Worm (Caenorhabditis elegans) whole organism, L2 larva: ENCODE measurements around the gene W10C6.2.

Experiments
- C34F6.9 ChIP-seq: fragments of 150-350 bp; optimal IDR thresholded peaks from 2 replicates; lab custom pipeline; 2014; ENCODE audit warnings: missing biosample characterization, missing genetic modification characterization
- F13H6.1 ChIP-seq: sonication (generic microtip); optimal IDR thresholded peaks from 2 replicates; lab custom pipeline; 2016; ENCODE audit warnings: missing genetic modification characterization, missing compliant biosample characterization
- R02D3.7 ChIP-seq: fragments of 150-350 bp; optimal IDR thresholded peaks from 2 replicates; lab custom pipeline; 2014; ENCODE audit warnings: missing biosample characterization, missing genetic modification characterization
- Y55F3AM.14 ChIP-seq: fragments of 200-800 bp; sonication (Bioruptor generic); optimal IDR thresholded peaks from 2 replicates; lab custom pipeline; 2018; ENCODE audit warnings: mild to moderate bottlenecking, missing genetic modification characterization, missing compliant biosample characterization
- ZK546.5 ChIP-seq: sonication (generic microtip); optimal IDR thresholded peaks from 2 replicates; lab custom pipeline; 2017; ENCODE audit warnings: missing biosample characterization, missing genetic modification characterization
- alr-1 ChIP-seq: fragments of 150-350 bp; optimal IDR thresholded peaks from 2 replicates; lab custom pipeline; 2014; ENCODE audit warnings: missing biosample characterization, missing genetic modification characterization
- aly-2 ChIP-seq: fragments of 150-350 bp; optimal IDR thresholded peaks from 2 replicates; lab custom pipeline; 2014; ENCODE audit warnings: missing biosample characterization, missing genetic modification characterization
- ama-1 ChIP-seq: fragments of 150-350 bp; optimal IDR thresholded peaks from 2 replicates; lab custom pipeline; 2018; ENCODE audit warnings: inconsistent platforms
- blmp-1 ChIP-seq: sonication (generic microtip); optimal IDR thresholded peaks from 2 replicates; lab custom pipeline; 2017; ENCODE audit warnings: missing genetic modification characterization, mild to moderate bottlenecking, missing compliant biosample characterization, antibody characterized with exemption, moderate library complexity; ENCODE audit not compliant: insufficient read depth
- ceh-16 ChIP-seq: fragments of 150-350 bp; optimal IDR thresholded peaks from 2 replicates; lab custom pipeline; 2014; ENCODE audit warnings: missing biosample characterization, missing genetic modification characterization
- ceh-82 ChIP-seq: fragments of 150-350 bp; optimal IDR thresholded peaks from 2 replicates; lab custom pipeline; 2014; ENCODE audit warnings: missing biosample characterization, missing genetic modification characterization
- crh-2 ChIP-seq: sonication (generic microtip); optimal IDR thresholded peaks from 2 replicates; lab custom pipeline; 2017; ENCODE audit warnings: missing biosample characterization, missing genetic modification characterization
- dmd-4 ChIP-seq: sonication (generic microtip); optimal IDR thresholded peaks from 2 replicates; lab custom pipeline; 2017; ENCODE audit warnings: missing biosample characterization, missing genetic modification characterization
- egl-27 ChIP-seq: sonication (generic microtip); optimal IDR thresholded peaks from 3 replicates; lab custom pipeline; 2017; ENCODE audit warnings: missing biosample characterization, missing genetic modification reagents, missing genetic modification characterization
- elt-1 ChIP-seq: fragments of 150-350 bp; optimal IDR thresholded peaks from 2 replicates; lab custom pipeline; 2014; ENCODE audit warnings: missing biosample characterization, missing genetic modification characterization
- fos-1 ChIP-seq: fragments of 150-350 bp; optimal IDR thresholded peaks from 2 replicates; lab custom pipeline; 2014; ENCODE audit warnings: missing biosample characterization, missing genetic modification characterization
- gmeb-1 ChIP-seq: fragments of 150-350 bp; optimal IDR thresholded peaks from 2 replicates; lab custom pipeline; 2014; ENCODE audit warnings: missing biosample characterization, missing genetic modification characterization
- lin-11 ChIP-seq: fragments of 150-350 bp; sonication (generic microtip); optimal IDR thresholded peaks from 2 replicates; lab custom pipeline; 2014; ENCODE audit warnings: missing biosample characterization, missing genetic modification characterization, inconsistent platforms, mixed read lengths
- lin-13 ChIP-seq: fragments of 150-350 bp; optimal IDR thresholded peaks from 2 replicates; lab custom pipeline; 2014; ENCODE audit warnings: missing biosample characterization, missing genetic modification reagents, missing genetic modification characterization
- lin-39 ChIP-seq: fragments of 150-350 bp; optimal IDR thresholded peaks from 2 replicates; lab custom pipeline; 2014; ENCODE audit warnings: missing biosample characterization, missing genetic modification reagents, missing genetic modification characterization
- lsy-2 ChIP-seq, 2 experiments: fragments of 150-350 bp in 1 of 2; sonication (generic microtip) in 1 of 2; optimal IDR thresholded peaks; 2 replicates each; lab custom pipeline; 2014 to 2017; ENCODE audit warnings: missing biosample characterization in 2 of 2, missing genetic modification characterization in 2 of 2
- mab-5 ChIP-seq: fragments of 150-350 bp; optimal IDR thresholded peaks from 2 replicates; lab custom pipeline; 2014; ENCODE audit warnings: missing biosample characterization, missing genetic modification characterization
- mbf-1 ChIP-seq: sonication (generic microtip); optimal IDR thresholded peaks from 2 replicates; lab custom pipeline; 2017; ENCODE audit warnings: missing biosample characterization, missing genetic modification characterization
- mdl-1 ChIP-seq, 2 experiments: fragments of 150-350 bp in 1 of 2; sonication (generic microtip) in 1 of 2; optimal IDR thresholded peaks; 2 replicates each; lab custom pipeline; 2017; ENCODE audit warnings: missing biosample characterization in 2 of 2, missing genetic modification characterization in 2 of 2
- nhr-10 ChIP-seq: sonication (generic microtip); optimal IDR thresholded peaks from 2 replicates; lab custom pipeline; 2017; ENCODE audit warnings: missing biosample characterization, missing genetic modification characterization
- nhr-11 ChIP-seq: fragments of 150-350 bp; optimal IDR thresholded peaks from 2 replicates; lab custom pipeline; 2014; ENCODE audit warnings: missing biosample characterization, missing genetic modification characterization
- nhr-12 ChIP-seq: fragments of 150-350 bp; optimal IDR thresholded peaks from 2 replicates; lab custom pipeline; 2014; ENCODE audit warnings: missing biosample characterization, missing genetic modification characterization
- nhr-129 ChIP-seq: fragments of 150-350 bp; optimal IDR thresholded peaks from 2 replicates; lab custom pipeline; 2014; ENCODE audit warnings: missing biosample characterization, missing genetic modification characterization
- nhr-21 ChIP-seq: fragments of 150-350 bp; optimal IDR thresholded peaks from 2 replicates; lab custom pipeline; 2014; ENCODE audit warnings: missing biosample characterization, missing genetic modification characterization
- nhr-23 ChIP-seq: fragments of 150-350 bp; optimal IDR thresholded peaks from 2 replicates; lab custom pipeline; 2014; ENCODE audit warnings: missing biosample characterization, missing genetic modification reagents, missing genetic modification characterization
- nhr-237 ChIP-seq: fragments of 150-350 bp; optimal IDR thresholded peaks from 2 replicates; lab custom pipeline; 2014; ENCODE audit warnings: missing biosample characterization, missing genetic modification characterization
- nhr-25 ChIP-seq: fragments of 150-350 bp; sonication (generic microtip); optimal IDR thresholded peaks from 3 replicates; lab custom pipeline; 2014; ENCODE audit warnings: missing biosample characterization, missing genetic modification characterization
- nhr-6 ChIP-seq: fragments of 150-350 bp; optimal IDR thresholded peaks from 2 replicates; lab custom pipeline; 2014; ENCODE audit warnings: missing biosample characterization, missing genetic modification characterization
- nhr-77 ChIP-seq: fragments of 150-350 bp; optimal IDR thresholded peaks from 2 replicates; lab custom pipeline; 2014; ENCODE audit warnings: missing biosample characterization, missing genetic modification characterization
- peb-1 ChIP-seq: fragments of 150-350 bp; optimal IDR thresholded peaks from 2 replicates; lab custom pipeline; 2014; ENCODE audit warnings: missing biosample characterization, missing genetic modification characterization
- sem-4 ChIP-seq: fragments of 150-350 bp; optimal IDR thresholded peaks from 2 replicates; lab custom pipeline; 2014; ENCODE audit warnings: missing biosample characterization, missing genetic modification reagents, missing genetic modification characterization
- skn-1 ChIP-seq: sonication (generic microtip); optimal IDR thresholded peaks from 2 replicates; lab custom pipeline; 2017; ENCODE audit warnings: missing biosample characterization, missing genetic modification characterization
- snpc-4 ChIP-seq: fragments of 150-350 bp; optimal IDR thresholded peaks from 2 replicates; lab custom pipeline; 2014; ENCODE audit warnings: missing biosample characterization, missing genetic modification characterization
- unc-39 ChIP-seq: fragments of 150-350 bp; optimal IDR thresholded peaks from 2 replicates; lab custom pipeline; 2014; ENCODE audit warnings: missing biosample characterization, missing genetic modification characterization
- unc-55 ChIP-seq: fragments of 150-350 bp; sonication (generic microtip); optimal IDR thresholded peaks from 3 replicates; lab custom pipeline; 2014; ENCODE audit warnings: missing biosample characterization, missing genetic modification reagents, missing genetic modification characterization
- unc-62 ChIP-seq: fragments of 150-350 bp; optimal IDR thresholded peaks from 2 replicates; lab custom pipeline; 2014; ENCODE audit warnings: missing biosample characterization, missing genetic modification reagents, missing genetic modification characterization
- zag-1 ChIP-seq: fragments of 150-350 bp; optimal IDR thresholded peaks from 2 replicates; lab custom pipeline; 2014; ENCODE audit warnings: missing biosample characterization, missing genetic modification characterization
- ztf-1 ChIP-seq: fragments of 200-800 bp; sonication (Bioruptor generic); conservative IDR thresholded peaks from 2 replicates; pipeline ENCODE4 v1.3.6; 2022; ENCODE audit warnings: missing genetic modification characterization, missing compliant biosample characterization
- ztf-4 ChIP-seq: fragments of 150-350 bp; optimal IDR thresholded peaks from 2 replicates; lab custom pipeline; 2014; ENCODE audit warnings: missing biosample characterization, missing genetic modification characterization

Gene W10C6.2

DNA sequence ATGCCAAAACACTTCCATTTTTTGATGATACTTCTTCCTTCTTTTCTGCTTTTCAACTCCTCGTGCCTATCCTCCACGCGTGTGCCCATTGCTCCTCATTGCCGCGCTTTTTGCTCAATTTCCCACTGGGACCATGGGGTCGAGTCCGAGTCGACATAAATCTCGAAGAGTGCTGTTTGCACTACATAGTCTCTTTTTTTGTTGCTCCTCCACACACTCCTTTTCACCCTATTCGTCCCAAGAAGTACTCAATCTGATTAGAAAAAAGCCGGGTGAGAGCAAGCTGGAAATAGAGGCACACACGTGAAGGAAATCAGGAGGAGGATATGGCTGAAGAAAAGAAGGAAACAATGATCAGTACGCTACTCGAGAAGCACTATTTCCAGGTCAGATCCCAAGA, 20.9 kb upstream of the W10C6.2 start, which contains the start of gene arrd-6:
arrd-6 (plus strand) TSS at position 169 of the 400 bp plus-strand sequence.
- peak; percentile 10 for TF ChIP-seq nhr-129 (tag; lab: Kevin White, UChicago)
- no peak for TF ChIP-seq skn-1

- TF ChIP-seq unc-39 (tag; lab: Kevin White, UChicago) (no peak), ZK546.5 (tag; lab: Kevin White, UChicago) (no peak), mab-5 (tag; lab: Kevin White, UChicago) (no peak), ztf-1 (GFP tag; lab: Robert Waterston, UW) (no peak), nhr-23 (no peak)
- TF ChIP-seq, all 48 proteins: peak for 0
Observed at ce11 chrII:11140140-11140539, 18.4 kb upstream of the W10C6.2 start, which contains the start of gene F40F8.4. F40F8.4 (minus strand) TSS chrII:11140240.

DNA sequence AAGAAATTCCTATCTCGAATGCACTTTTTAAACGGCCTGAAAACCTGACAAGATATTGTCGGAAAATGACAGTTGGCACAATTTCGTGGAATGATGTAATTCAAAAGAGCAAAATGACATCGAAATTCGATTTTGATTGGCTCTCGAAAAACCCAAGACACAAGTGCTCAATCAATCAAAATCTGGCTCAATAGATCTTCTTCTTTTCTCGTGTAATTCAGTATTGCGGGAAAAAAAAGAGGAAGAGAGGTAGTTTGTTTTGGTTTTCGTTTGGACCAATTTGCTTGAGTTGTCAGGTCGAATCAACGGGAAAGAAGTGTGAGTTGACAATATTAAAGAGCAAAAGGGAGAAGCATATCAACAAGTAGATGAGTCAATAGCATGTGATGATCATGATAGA, 14.1 kb upstream of the W10C6.2 start:
- TF ChIP-seq F13H6.1 (tag; lab: Kevin White, UChicago) (peak; percentile 11), nhr-12 (no peak), nhr-129 (tag; lab: Kevin White, UChicago) (peak; percentile 88), gmeb-1 (tag; lab: Kevin White, UChicago) (no peak), skn-1 (no peak), lsy-2 (tag; optimal IDR thresholded peaks at IDR 0.05; lab: Kevin White, UChicago) (peak in 1 of 2 experiments; percentile 39)

- no peak for TF ChIP-seq sem-4 (tag; lab: Kevin White, UChicago)
- no peak for TF ChIP-seq nhr-11
- TF ChIP-seq egl-27 (tag; lab: Kevin White, UChicago), result no peak
- no peak for TF ChIP-seq nhr-6 (tag; lab: Kevin White, UChicago)
Observed at ce11 chrII:11134828-11135227, 13.1 kb upstream of the W10C6.2 start, which contains the start of gene F40F8.5. F40F8.5 (minus strand) TSS chrII:11134928.

- TF ChIP-seq elt-1 (no peak), skn-1 (no peak), aly-2 (tag; lab: Kevin White, UChicago) (no peak), lsy-2 (tag; optimal IDR thresholded peaks at IDR 0.05; lab: Kevin White, UChicago) (peak; percentile 18 to 77), unc-39 (tag; lab: Kevin White, UChicago) (no peak), nhr-129 (tag; lab: Kevin White, UChicago) (peak; percentile 1), blmp-1 (tag; lab: Kevin White, UChicago) (no peak), peb-1 (tag; lab: Kevin White, UChicago) (no peak), Y55F3AM.14 (GFP tag; lab: Kevin White, UChicago) (no peak), nhr-21 (tag; lab: Kevin White, UChicago) (no peak), gmeb-1 (tag; lab: Kevin White, UChicago) (peak; percentile 94), crh-2 (tag; lab: Kevin White, UChicago) (peak; percentile 48), ZK546.5 (tag; lab: Kevin White, UChicago) (no peak), nhr-11 (no peak), mbf-1 (tag; lab: Kevin White, UChicago) (no peak), nhr-6 (tag; lab: Kevin White, UChicago) (no peak), snpc-4 (tag; lab: Kevin White, UChicago) (no peak), ama-1 (no peak), mab-5 (tag; lab: Kevin White, UChicago) (peak; percentile 44), mdl-1 (tag; optimal IDR thresholded peaks at IDR 0.05; lab: Kevin White, UChicago) (no peak), F13H6.1 (tag; lab: Kevin White, UChicago) (peak; percentile 15), nhr-25 (tag; lab: Kevin White, UChicago) (peak; percentile 38), zag-1 (no peak), ceh-16 (tag; lab: Kevin White, UChicago) (no peak), C34F6.9 (tag; lab: Kevin White, UChicago) (peak; percentile 60), nhr-10 (tag; lab: Kevin White, UChicago) (no peak), ceh-82 (no peak), lin-11 (tag; lab: Kevin White, UChicago) (no peak), ztf-1 (GFP tag; lab: Robert Waterston, UW) (no peak), nhr-23 (no peak), dmd-4 (tag; lab: Kevin White, UChicago) (no peak), nhr-77 (tag; lab: Kevin White, UChicago) (no peak), fos-1 (tag; lab: Kevin White, UChicago) (no peak), R02D3.7 (no peak), unc-55 (GFP tag; lab: Kevin White, UChicago) (peak; percentile 80), nhr-237 (no peak), alr-1 (tag; lab: Kevin White, UChicago) (no peak), ztf-4 (peak; percentile 22), lin-39 (tag; lab: Kevin White, UChicago) (no peak), sem-4 (tag; lab: Kevin White, UChicago) (no peak), egl-27 (tag; lab: Kevin White, UChicago) (no peak), nhr-12 (no peak), unc-62 (GFP tag; lab: Kevin White, UChicago) (no peak), lin-13 (GFP tag; lab: Kevin White, UChicago) (peak; percentile 54)
Observed at ce11 chrII:11132542-11132941, 10.8 kb upstream of the W10C6.2 start, which contains the start of gene F40F8.11. F40F8.11 (minus strand) TSS chrII:11132590.
